Worm (Caenorhabditis elegans): ENCODE data around the gene kin-21.

DNA sequence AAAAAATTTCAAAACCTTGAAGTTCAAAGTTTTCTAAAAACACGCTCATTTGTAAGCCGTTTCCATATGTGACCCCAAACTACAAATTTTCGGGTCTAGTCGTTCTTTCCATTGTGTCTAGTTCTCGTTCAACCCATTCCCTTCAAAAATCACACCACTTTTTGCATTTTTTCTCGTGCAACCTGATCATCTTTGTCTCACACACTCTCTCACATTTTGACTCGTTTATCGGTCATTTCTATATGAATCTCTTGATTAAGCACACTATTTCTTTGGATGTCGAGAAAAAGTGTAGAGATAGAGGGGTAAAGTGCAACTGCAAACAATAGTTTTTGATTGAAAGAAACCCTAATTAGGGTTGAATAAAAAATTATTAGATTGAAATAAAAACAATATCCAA lies 29.1 kb upstream of the kin-21 start:
- TF ChIP-seq ref-1 (GFP tag; conservative IDR thresholded peaks at IDR 0.05), result no peak
- no peak for TF ChIP-seq ztf-29 (GFP tag; IDR thresholded peaks at IDR 0.05)

All from whole organism, midembryonic.